Fruit fly (Drosophila melanogaster) whole organism, embryonic: Measurements from ENCODE around the gene eIF3l.

Source experiments
- Abd-B ChIP-seq: fragments of 200-800 bp; sonication (Bioruptor generic); optimal IDR thresholded peaks from 2 replicates; lab custom pipeline; 2018; ENCODE audit warnings: missing biosample characterization, mild to moderate bottlenecking, missing genetic modification characterization, moderate library complexity
- B-H1 ChIP-seq: fragments of 200-800 bp; sonication (Bioruptor generic); IDR thresholded peaks from 3 replicates; pipeline ENCODE4 v1.3.6; 2022; ENCODE audit warnings: missing biosample characterization, missing genetic modification characterization
- CG1024 ChIP-seq: fragments of 200-800 bp; sonication (Bioruptor generic); IDR thresholded peaks from 2 replicates; pipeline ENCODE4 v1.3.6; 2022; ENCODE audit warnings: missing biosample characterization, missing genetic modification characterization
- CG10431 ChIP-seq: fragments of 200-800 bp; sonication (Bioruptor generic); optimal IDR thresholded peaks from 3 replicates; lab custom pipeline; 2018; ENCODE audit warnings: missing biosample characterization, mild to moderate bottlenecking, missing genetic modification characterization
- CG11560 ChIP-seq: fragments of 200-800 bp; sonication (Bioruptor generic); IDR thresholded peaks from 3 replicates; pipeline ENCODE4 v1.3.6; 2022; ENCODE audit warnings: missing biosample characterization, missing genetic modification characterization
- CG12659 ChIP-seq: fragments of 200-800 bp; sonication (Bioruptor generic); optimal IDR thresholded peaks from 3 replicates; lab custom pipeline; 2017; ENCODE audit warnings: mild to moderate bottlenecking, missing biosample characterization, missing genetic modification reagents, missing genetic modification characterization
- CG13123 ChIP-seq: fragments of 200-800 bp; sonication (Bioruptor generic); optimal IDR thresholded peaks from 2 replicates; lab custom pipeline; 2016; ENCODE audit warnings: missing biosample characterization, missing genetic modification characterization
- CG13287 ChIP-seq: fragments of 200-800 bp; sonication (Bioruptor generic); IDR thresholded peaks from 2 replicates; pipeline ENCODE4 v1.3.6; 2022; ENCODE audit warnings: missing biosample characterization, missing genetic modification characterization; ENCODE audit not compliant: partially characterized antibody
- CG13296 ChIP-seq: fragments of 200-800 bp; sonication (Bioruptor generic); optimal IDR thresholded peaks from 3 replicates; lab custom pipeline; 2018; ENCODE audit warnings: missing biosample characterization, mild to moderate bottlenecking, missing genetic modification characterization
- CG14710 ChIP-seq: fragments of 200-800 bp; sonication (Bioruptor generic); optimal IDR thresholded peaks from 3 replicates; lab custom pipeline; 2019; ENCODE audit warnings: missing biosample characterization, mild to moderate bottlenecking, missing genetic modification characterization, moderate library complexity
- CG14860 ChIP-seq: fragments of 200-800 bp; sonication (Bioruptor generic); IDR thresholded peaks from 3 replicates; pipeline ENCODE4 v1.3.6; 2022; ENCODE audit warnings: missing biosample characterization, missing genetic modification characterization; ENCODE audit not compliant: partially characterized antibody
- CG15514 ChIP-seq: fragments of 200-800 bp; sonication (Bioruptor generic); optimal IDR thresholded peaks from 3 replicates; lab custom pipeline; 2017; ENCODE audit warnings: missing biosample characterization, missing genetic modification characterization, mild to moderate bottlenecking, moderate library complexity, missing genetic modification reagents
- CG1603 ChIP-seq: fragments of 200-800 bp; sonication (Bioruptor generic); optimal IDR thresholded peaks from 2 replicates; lab custom pipeline; 2019; ENCODE audit warnings: missing biosample characterization, mild to moderate bottlenecking, missing genetic modification characterization, moderate library complexity
- CG17328 ChIP-seq: fragments of 200-800 bp; sonication (Bioruptor generic); IDR thresholded peaks from 2 replicates; pipeline ENCODE4 v1.3.6; 2022; ENCODE audit warnings: missing biosample characterization, missing genetic modification characterization
- CG17361 ChIP-seq: fragments of 200-800 bp; sonication (Bioruptor generic); IDR thresholded peaks from 3 replicates; pipeline ENCODE4 v1.3.6; 2022; ENCODE audit warnings: missing biosample characterization, missing genetic modification characterization
- CG17829 ChIP-seq: fragments of 200-800 bp; optimal IDR thresholded peaks from 2 replicates; lab custom pipeline; 2019; ENCODE audit warnings: missing biosample characterization, mild to moderate bottlenecking, missing genetic modification characterization, moderate library complexity
- CG2116 ChIP-seq: fragments of 200-800 bp; sonication (Bioruptor generic); optimal IDR thresholded peaks from 3 replicates; lab custom pipeline; 2018; ENCODE audit warnings: missing biosample characterization, mild to moderate bottlenecking, missing genetic modification characterization
- CG32532 ChIP-seq: fragments of 200-800 bp; sonication (Bioruptor generic); IDR thresholded peaks from 2 replicates; pipeline ENCODE4 v1.3.6; 2022; ENCODE audit warnings: missing biosample characterization, missing genetic modification characterization
- CG34224 ChIP-seq: fragments of 200-800 bp; sonication (Bioruptor generic); IDR thresholded peaks from 3 replicates; pipeline ENCODE4 v1.3.6; 2022; ENCODE audit warnings: missing biosample characterization, missing genetic modification characterization; ENCODE audit not compliant: partially characterized antibody
- CG4617 ChIP-seq: fragments of 200-800 bp; sonication (Bioruptor generic); optimal IDR thresholded peaks from 3 replicates; lab custom pipeline; 2016; ENCODE audit warnings: missing biosample characterization, missing genetic modification characterization, borderline replicate concordance
- CG6175 ChIP-seq: fragments of 200-800 bp; sonication (Bioruptor generic); IDR thresholded peaks from 3 replicates; pipeline ENCODE4 v1.3.6; 2022; ENCODE audit warnings: missing biosample characterization, missing genetic modification characterization
- CG6683 ChIP-seq: fragments of 200-800 bp; sonication (Bioruptor generic); optimal IDR thresholded peaks from 2 replicates; lab custom pipeline; 2017; ENCODE audit warnings: missing biosample characterization, mild to moderate bottlenecking, missing genetic modification characterization, missing genetic modification reagents
- CG7963 ChIP-seq: fragments of 200-800 bp; sonication (Bioruptor generic); IDR thresholded peaks from 3 replicates; pipeline ENCODE4 v1.3.6; 2022; ENCODE audit warnings: missing biosample characterization, missing genetic modification characterization; ENCODE audit not compliant: partially characterized antibody
- CG8089 ChIP-seq: fragments of 200-800 bp; sonication (Bioruptor generic); optimal IDR thresholded peaks from 3 replicates; lab custom pipeline; 2016; ENCODE audit warnings: missing biosample characterization, missing genetic modification characterization
- Chrac-16 ChIP-seq: fragments of 200-800 bp; sonication (Bioruptor generic); optimal IDR thresholded peaks from 3 replicates; lab custom pipeline; 2016; ENCODE audit warnings: missing biosample characterization, missing genetic modification characterization
- Dip2 ChIP-seq: fragments of 200-800 bp; sonication (Bioruptor generic); IDR thresholded peaks from 2 replicates; pipeline ENCODE4 v1.3.6; 2022; ENCODE audit warnings: missing biosample characterization, missing genetic modification characterization
- E2f2 ChIP-seq: fragments of 200-800 bp; sonication (Bioruptor generic); IDR thresholded peaks from 2 replicates; pipeline ENCODE4 v1.3.6; 2022; ENCODE audit warnings: missing biosample characterization, missing genetic modification characterization
- H15 ChIP-seq: fragments of 200-800 bp; sonication (Bioruptor generic); IDR thresholded peaks from 3 replicates; pipeline ENCODE4 v1.3.6; 2022; ENCODE audit warnings: missing biosample characterization, missing genetic modification characterization
- HLH4C ChIP-seq: fragments of 200-800 bp; sonication (Bioruptor generic); IDR thresholded peaks from 3 replicates; pipeline ENCODE4 v1.3.6; 2022; ENCODE audit warnings: missing biosample characterization, missing genetic modification characterization; ENCODE audit not compliant: partially characterized antibody
- MBD-R2 ChIP-seq: fragments of 200-800 bp; sonication (Bioruptor generic); IDR thresholded peaks from 2 replicates; pipeline ENCODE4 v1.3.6; 2022; ENCODE audit warnings: missing biosample characterization, missing genetic modification characterization
- Nf-YC ChIP-seq: fragments of 200-800 bp; optimal IDR thresholded peaks from 3 replicates; lab custom pipeline; 2019; ENCODE audit warnings: missing biosample characterization, mild to moderate bottlenecking, missing genetic modification characterization, moderate library complexity
- Ptx1 ChIP-seq: fragments of 200-800 bp; sonication (Bioruptor generic); IDR thresholded peaks from 2 replicates; pipeline ENCODE4 v1.3.6; 2022; ENCODE audit warnings: missing biosample characterization, missing genetic modification characterization
- Rx ChIP-seq: fragments of 200-800 bp; sonication (Bioruptor generic); IDR thresholded peaks from 2 replicates; pipeline ENCODE4 v1.3.6; 2022; ENCODE audit warnings: missing biosample characterization, missing genetic modification characterization
- Side ChIP-seq: fragments of 200-800 bp; sonication (Bioruptor generic); optimal IDR thresholded peaks from 2 replicates; lab custom pipeline; 2016; ENCODE audit warnings: missing biosample characterization, missing genetic modification characterization
- Six4 ChIP-seq: fragments of 200-800 bp; sonication (Bioruptor generic); optimal IDR thresholded peaks from 2 replicates; lab custom pipeline; 2016; ENCODE audit warnings: missing biosample characterization, missing genetic modification characterization
- Sry-δ ChIP-seq: fragments of 200-800 bp; sonication (Bioruptor generic); optimal IDR thresholded peaks from 2 replicates; lab custom pipeline; 2016; ENCODE audit warnings: missing biosample characterization, missing genetic modification characterization
- Stat92E ChIP-seq, 3 experiments: fragments of >200 bp in 2 of 3; fragments of 200-800 bp in 1 of 3; sonication (Bioruptor generic) in 1 of 3; optimal IDR thresholded peaks; 2 replicates each; lab custom pipeline; 2017 to 2019; ENCODE audit warnings: missing biosample characterization in 3 of 3, missing genetic modification characterization in 3 of 3, mild to moderate bottlenecking in 1 of 3, moderate library complexity in 1 of 3
- ab ChIP-seq: fragments of 200-800 bp; sonication (Bioruptor generic); optimal IDR thresholded peaks from 2 replicates; lab custom pipeline; 2016; ENCODE audit warnings: missing biosample characterization, missing genetic modification characterization
- cato ChIP-seq: fragments of 200-800 bp; sonication (Bioruptor generic); optimal IDR thresholded peaks from 2 replicates; lab custom pipeline; 2016; ENCODE audit warnings: missing biosample characterization, missing genetic modification characterization, borderline replicate concordance
- crp ChIP-seq, 2 experiments: fragments of 200-800 bp; sonication (Bioruptor generic); optimal IDR thresholded peaks; 2 replicates in 1 of 2; 3 replicates in 1 of 2; lab custom pipeline; 2017; ENCODE audit warnings: missing biosample characterization in 2 of 2, missing genetic modification characterization in 2 of 2, mild to moderate bottlenecking in 1 of 2, moderate library complexity in 1 of 2
- dmrt99B ChIP-seq: fragments of 200-800 bp; sonication (Bioruptor generic); optimal IDR thresholded peaks from 2 replicates; lab custom pipeline; 2018; ENCODE audit warnings: missing biosample characterization, mild to moderate bottlenecking, missing genetic modification characterization, moderate library complexity
- dpn ChIP-seq, 2 experiments: fragments of 200-800 bp; sonication (Bioruptor generic); optimal IDR thresholded peaks; 3 replicates each; lab custom pipeline; 2016; ENCODE audit warnings: missing biosample characterization in 2 of 2, missing genetic modification characterization in 2 of 2
- gcm ChIP-seq: fragments of 200-800 bp; sonication (Bioruptor generic); optimal IDR thresholded peaks from 2 replicates; lab custom pipeline; 2019; ENCODE audit warnings: missing biosample characterization, mild to moderate bottlenecking, missing genetic modification characterization, moderate library complexity
- knrl ChIP-seq: fragments of 200-800 bp; sonication (Bioruptor generic); IDR thresholded peaks from 3 replicates; pipeline ENCODE4 v1.3.6; 2022; ENCODE audit warnings: missing biosample characterization, missing genetic modification characterization; ENCODE audit not compliant: partially characterized antibody
- pzg ChIP-seq: fragments of 200-800 bp; sonication (Bioruptor generic); optimal IDR thresholded peaks from 3 replicates; lab custom pipeline; 2018; ENCODE audit warnings: missing biosample characterization, mild to moderate bottlenecking, missing genetic modification characterization, moderate library complexity
- seq ChIP-seq: fragments of 200-800 bp; sonication (Bioruptor generic); IDR thresholded peaks from 2 replicates; pipeline ENCODE4 v1.3.6; 2022; ENCODE audit warnings: missing biosample characterization, missing genetic modification characterization
- sob ChIP-seq: fragments of 200-800 bp; sonication (Bioruptor generic); IDR thresholded peaks from 2 replicates; pipeline ENCODE4 v1.3.6; 2022; ENCODE audit warnings: missing biosample characterization, missing genetic modification characterization
- trem ChIP-seq: fragments of 200-800 bp; optimal IDR thresholded peaks from 3 replicates; lab custom pipeline; 2019; ENCODE audit warnings: missing biosample characterization, mild to moderate bottlenecking, missing genetic modification characterization, moderate library complexity
- unc-4 ChIP-seq: fragments of 200-800 bp; sonication (Bioruptor generic); IDR thresholded peaks from 2 replicates; pipeline ENCODE4 v1.3.6; 2022; ENCODE audit warnings: missing biosample characterization, missing genetic modification characterization; ENCODE audit not compliant: partially characterized antibody

The eIF3l gene

dm6 chr3L:12118156-12118555 lies 27.7 kb downstream of the eIF3l start, which contains the start of gene ssp (continued):
- TF ChIP-seq CG13296 (GFP tag; lab: Kevin White, UChicago) (no peak), Ptx1 (GFP tag; lab: Robert Waterston, UW) (no peak), trem (tag; lab: Kevin White, UChicago) (peak; percentile 41), cato (GFP tag; lab: Kevin White, UChicago) (no peak), sob (GFP tag; lab: Robert Waterston, UW) (no peak), CG10431 (GFP tag; lab: Kevin White, UChicago) (no peak), Rx (GFP tag; lab: Robert Waterston, UW) (no peak), HLH4C (peak; percentile 78), CG14710 (tag; lab: Kevin White, UChicago) (peak; percentile 5), CG13287 (peak; percentile 91), pzg (GFP tag; lab: Kevin White, UChicago) (peak; percentile 50), MBD-R2 (GFP tag; lab: Robert Waterston, UW) (peak; percentile 75), Sry-δ (GFP tag; lab: Kevin White, UChicago) (peak; percentile 85), CG8089 (no peak), Stat92E (GFP tag; optimal IDR thresholded peaks at IDR 0.05; lab: Kevin White, UChicago) (no peak), Chrac-16 (GFP tag; lab: Kevin White, UChicago) (no peak), H15 (GFP tag; lab: Robert Waterston, UW) (no peak), CG4617 (GFP tag; lab: Kevin White, UChicago) (peak; percentile 43), CG17829 (tag; lab: Kevin White, UChicago) (peak; percentile 14), unc-4 (peak; percentile 89), CG1603 (tag; lab: Kevin White, UChicago) (no peak), CG17328 (GFP tag; lab: Robert Waterston, UW) (no peak), knrl (GFP tag; lab: Robert Waterston, UW) (peak; percentile 74; the same call in 2 of the 3 replicates), Side (GFP tag; lab: Kevin White, UChicago) (no peak), CG12659 (GFP tag; lab: Kevin White, UChicago) (peak; percentile 14), Nf-YC (tag; lab: Kevin White, UChicago) (no peak), dpn (GFP tag; optimal IDR thresholded peaks at IDR 0.05; lab: Kevin White, UChicago) (no peak), dmrt99B (tag; lab: Kevin White, UChicago) (no peak), CG34224 (GFP tag; lab: Robert Waterston, UW) (peak; percentile 88), crp (GFP tag; optimal IDR thresholded peaks at IDR 0.05; lab: Kevin White, UChicago) (no peak), CG7963 (GFP tag; lab: Robert Waterston, UW) (peak; percentile 36; the same call in 1 of the 3 replicates), seq (GFP tag; lab: Robert Waterston, UW) (no peak), E2f2 (0 out of 2 replicates have a peak, but pooled peaks have one; percentile 33), CG14860 (peak; percentile 73), gcm (GFP tag; lab: Kevin White, UChicago) (peak; percentile 9), CG11560 (tag; lab: Robert Waterston, UW) (no peak), CG17361 (GFP tag; lab: Robert Waterston, UW) (no peak)

DNA sequence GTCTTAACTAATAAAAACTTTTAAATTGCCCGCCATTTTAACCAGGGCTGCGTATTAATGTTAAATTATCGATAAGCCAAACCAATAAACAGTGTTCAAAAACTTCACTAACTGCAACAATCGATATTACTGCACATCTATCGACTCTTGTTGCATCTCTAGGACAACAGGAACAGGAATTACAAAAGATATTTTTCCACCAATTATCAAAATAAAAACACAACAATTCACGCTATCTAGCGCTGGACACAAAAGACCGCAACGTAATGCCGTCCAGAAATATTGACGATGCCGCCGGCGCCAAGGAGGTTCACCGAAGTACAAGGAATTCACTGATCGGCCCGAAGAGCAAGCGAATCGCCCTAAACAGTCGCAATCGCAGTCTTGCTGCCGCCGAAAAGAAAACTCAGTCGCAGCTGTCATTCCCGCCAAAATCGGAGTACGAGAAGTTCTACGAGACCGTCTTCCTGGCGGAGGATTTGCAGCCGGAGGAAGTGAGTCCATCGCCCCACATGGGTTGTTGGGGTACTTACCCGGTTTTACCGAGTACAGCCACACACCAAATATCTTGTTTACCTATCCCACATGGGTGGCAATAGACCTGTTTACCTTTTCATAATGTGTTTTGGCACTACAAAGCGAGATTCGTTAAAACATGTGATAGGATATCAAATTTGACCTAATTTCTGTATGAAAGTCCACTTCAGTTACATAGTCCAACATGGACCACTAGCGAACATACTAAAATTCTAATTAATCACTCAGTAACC lies 29.7 kb downstream of the eIF3l start, which contains the start of gene vers:
Gene vers, plus strand, starts transcription at position 136 of the 770 bp plus-strand sequence.
- no peak for TF ChIP-seq Six4 (GFP tag; lab: Kevin White, UChicago)
- no peak for TF ChIP-seq B-H1
- TF ChIP-seq CG6175, result no peak
- no peak for TF ChIP-seq ab
- TF ChIP-seq CG13123 (GFP tag; lab: Kevin White, UChicago), result no peak
- peak; percentile 79 for TF ChIP-seq CG2116 (GFP tag; lab: Kevin White, UChicago)
- TF ChIP-seq CG32532 (GFP tag; lab: Robert Waterston, UW), result peak; percentile 19; the same call in 1 of the 2 replicates
- TF ChIP-seq Dip2, result no peak
- TF ChIP-seq CG6683 (GFP tag; lab: Kevin White, UChicago), result no peak
- TF ChIP-seq CG13287, result peak; percentile 98
- TF ChIP-seq CG1024, result no peak
- peak; percentile 97 for TF ChIP-seq Sry-δ (GFP tag; lab: Kevin White, UChicago)
- TF ChIP-seq CG15514 (GFP tag; lab: Kevin White, UChicago), result peak; percentile 56
- peak; percentile 7 for TF ChIP-seq Abd-B (GFP tag; lab: Kevin White, UChicago)
